Fruit fly (Drosophila melanogaster): Measurements from ENCODE around the gene CG14820.

DNA sequence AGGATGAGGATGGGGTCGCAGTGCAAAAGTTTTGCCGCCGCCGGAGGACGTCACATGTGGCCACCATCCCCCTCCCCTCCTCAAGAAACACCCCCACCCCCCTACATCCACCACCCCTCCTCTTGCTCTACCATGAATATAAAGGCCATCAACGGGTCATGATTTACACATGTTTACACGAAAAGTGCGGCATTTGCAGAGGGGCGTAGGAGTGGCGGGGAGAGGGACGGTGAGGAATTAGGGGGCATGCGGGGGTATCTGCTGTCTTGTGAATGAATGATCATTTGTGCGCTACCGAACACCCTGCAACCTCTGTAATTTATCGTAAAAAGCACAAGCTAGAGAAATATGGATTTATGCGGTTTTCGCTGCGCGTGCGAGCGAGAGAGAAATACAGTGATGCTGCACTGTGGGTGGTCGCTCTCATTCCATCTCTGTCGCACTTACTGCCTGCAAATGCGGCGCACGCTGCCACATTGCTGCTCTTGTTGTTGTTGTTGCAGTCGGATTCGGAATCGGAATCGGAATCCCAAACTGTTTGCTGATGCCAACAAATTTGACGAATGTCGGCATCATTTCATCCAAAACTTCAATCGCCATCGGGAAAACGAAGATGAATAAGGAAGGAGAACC lies 48.5 kb downstream of the CG14820 start:
- no peak for TF ChIP-seq Mnt (GFP tag; optimal IDR thresholded peaks at IDR 0.05)
- TF ChIP-seq CG5204 (GFP tag; optimal IDR thresholded peaks at IDR 0.05) = no peak
- no peak for TF ChIP-seq CG7101 (tag; optimal IDR thresholded peaks at IDR 0.05)
- no peak for TF ChIP-seq Hr96 (GFP tag; optimal IDR thresholded peaks at IDR 0.05)
- no peak for TF ChIP-seq CG7045 (GFP tag; optimal IDR thresholded peaks at IDR 0.05)
- TF ChIP-seq CG11617 (GFP tag; optimal IDR thresholded peaks at IDR 0.05) = no peak
- no peak for TF ChIP-seq CG12768 (GFP tag; optimal IDR thresholded peaks at IDR 0.05)
- no peak for TF ChIP-seq CG1620 (GFP tag; optimal IDR thresholded peaks at IDR 0.05)
- no peak for TF ChIP-seq kay (GFP tag; ENCODE audit: borderline replicate concordance)
- TF ChIP-seq Clk (GFP tag; optimal IDR thresholded peaks at IDR 0.05) = no peak
- TF ChIP-seq bab1 (GFP tag; optimal IDR thresholded peaks at IDR 0.05) = no peak
- no peak for TF ChIP-seq CG14711 (tag; optimal IDR thresholded peaks at IDR 0.05)
- TF ChIP-seq ovo (GFP tag; optimal IDR thresholded peaks at IDR 0.05) = no peak
- no peak for TF ChIP-seq toe (GFP tag; optimal IDR thresholded peaks at IDR 0.05)
